In the genomic region with DNA sequence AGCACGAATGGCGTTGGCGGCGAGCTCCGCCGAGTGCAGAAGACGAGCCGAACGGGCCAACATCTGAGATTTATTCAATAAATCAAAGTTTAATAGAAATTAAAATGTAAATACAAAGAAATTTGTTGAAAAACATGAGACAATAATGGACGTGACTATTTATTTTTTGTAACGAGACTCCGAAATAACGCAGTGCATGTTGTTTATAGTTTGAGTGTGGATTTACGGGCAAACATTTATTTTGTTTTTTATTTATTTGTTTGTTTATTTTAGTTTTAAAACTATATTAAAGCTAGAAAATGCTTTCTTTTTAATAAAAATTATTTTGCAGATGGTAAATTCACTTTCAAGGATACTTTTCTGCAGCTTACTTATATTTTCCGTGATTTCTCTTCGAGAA, we compare ENCODE assay signal across 5 worm cellular contexts.
A peak's percentile ranks its signal among the peaks of the same experiment; 100 is the strongest.
TF ChIP-seq lines count a peak whose summit lies in the region.

TSS of gene sdhb-1 (minus strand) at position 63 of the 400 bp plus-strand sequence.
TSS of gene cup-15 (plus strand) at position 332 of the 400 bp plus-strand sequence.

TF ChIP-seq in whole organism, L1 larva, 84 proteins besides CTCF, POLR2A, EP300 and RAD21 (continues in another document):
- TF ChIP-seq dpl-1 (GFP tag; optimal IDR thresholded peaks at IDR 0.05; lab: Kevin White, UChicago) (peak in 2 of 3 experiments; percentile 0 to 46), fos-1 (tag; optimal IDR thresholded peaks at IDR 0.05; lab: Kevin White, UChicago) (no peak), ceh-90 (tag; optimal IDR thresholded peaks at IDR 0.05; lab: Kevin White, UChicago) (no peak), blmp-1 (tag; optimal IDR thresholded peaks at IDR 0.05; lab: Kevin White, UChicago) (peak; percentile 27), snpc-4 (tag; optimal IDR thresholded peaks at IDR 0.05; lab: Kevin White, UChicago) (no peak), snu-23 (GFP tag; optimal IDR thresholded peaks at IDR 0.05; lab: Kevin White, UChicago) (peak; percentile 1), nhr-71 (tag; optimal IDR thresholded peaks at IDR 0.05; lab: Kevin White, UChicago) (peak; percentile 31), isw-1 (GFP tag; IDR thresholded peaks at IDR 0.05; lab: Robert Waterston, UW) (no peak), lin-14 (GFP tag; optimal IDR thresholded peaks at IDR 0.05; lab: Kevin White, UChicago) (peak; percentile 27), lin-35 (GFP tag; optimal IDR thresholded peaks at IDR 0.05; lab: Kevin White, UChicago) (peak in 1 of 2 experiments; percentile 53), lsy-2 (tag; optimal IDR thresholded peaks at IDR 0.05; lab: Kevin White, UChicago) (peak; percentile 26 to 53), nhr-237 (tag; optimal IDR thresholded peaks at IDR 0.05; lab: Kevin White, UChicago) (no peak), ztf-4 (tag; optimal IDR thresholded peaks at IDR 0.05; lab: Kevin White, UChicago) (no peak), mdl-1 (tag; optimal IDR thresholded peaks at IDR 0.05; lab: Kevin White, UChicago) (no peak), ama-1 (optimal IDR thresholded peaks at IDR 0.05; lab: Kevin White, UChicago) (no peak), lir-3 (tag; optimal IDR thresholded peaks at IDR 0.05; lab: Kevin White, UChicago; ENCODE audit: poor library complexity) (no peak)

TF ChIP-seq in whole organism, L2 larva, 48 proteins besides CTCF, POLR2A, EP300 and RAD21:
- TF ChIP-seq ztf-4 (tag; optimal IDR thresholded peaks at IDR 0.05; lab: Kevin White, UChicago): no peak
- peak; percentile 57 for TF ChIP-seq unc-55 (GFP tag; optimal IDR thresholded peaks at IDR 0.05; lab: Kevin White, UChicago)
- TF ChIP-seq C34F6.9 (tag; optimal IDR thresholded peaks at IDR 0.05; lab: Kevin White, UChicago): peak; percentile 38
- peak in 1 of 2 experiments; percentile 47 for TF ChIP-seq lsy-2 (tag; optimal IDR thresholded peaks at IDR 0.05; lab: Kevin White, UChicago)
- TF ChIP-seq R02D3.7 (tag; optimal IDR thresholded peaks at IDR 0.05; lab: Kevin White, UChicago): peak; percentile 40

TF ChIP-seq in whole organism, L3 larva, 47 proteins besides CTCF, POLR2A, EP300 and RAD21:
- TF ChIP-seq elt-2 (tag; optimal IDR thresholded peaks at IDR 0.05; lab: Kevin White, UChicago): peak; percentile 9
- TF ChIP-seq daf-12 (tag; optimal IDR thresholded peaks at IDR 0.05; lab: Kevin White, UChicago): no peak
- peak; percentile 3 for TF ChIP-seq nfya-1 (tag; optimal IDR thresholded peaks at IDR 0.05; lab: Kevin White, UChicago; ENCODE audit: insufficient read depth)
- TF ChIP-seq pha-4 (tag; optimal IDR thresholded peaks at IDR 0.05; lab: Kevin White, UChicago): peak; percentile 79
- TF ChIP-seq R02D3.7 (tag; optimal IDR thresholded peaks at IDR 0.05; lab: Kevin White, UChicago): peak; percentile 75
- TF ChIP-seq hmg-11 (tag; optimal IDR thresholded peaks at IDR 0.05; lab: Kevin White, UChicago): peak; percentile 24

TF ChIP-seq in whole organism, L4 larva, 104 proteins besides CTCF, POLR2A, EP300 and RAD21:
- no peak for TF ChIP-seq unc-130 (GFP tag; optimal IDR thresholded peaks at IDR 0.05; lab: Kevin White, UChicago)
- peak in 1 of 2 experiments; percentile 88 for TF ChIP-seq hif-1 (tag; optimal IDR thresholded peaks at IDR 0.05; lab: Kevin White, UChicago)
- TF ChIP-seq nhr-77 (tag; optimal IDR thresholded peaks at IDR 0.05; lab: Kevin White, UChicago): peak; percentile 3
- TF ChIP-seq lin-15B (tag; optimal IDR thresholded peaks at IDR 0.05; lab: Kevin White, UChicago): no peak
- TF ChIP-seq hlh-30 (tag; optimal IDR thresholded peaks at IDR 0.05; lab: Kevin White, UChicago; ENCODE audit: insufficient read depth): peak; percentile 25
- no peak for TF ChIP-seq aly-2 (tag; optimal IDR thresholded peaks at IDR 0.05; lab: Kevin White, UChicago)
- TF ChIP-seq attf-4 (tag; optimal IDR thresholded peaks at IDR 0.05; lab: Kevin White, UChicago): no peak
- TF ChIP-seq lin-29 (GFP tag; IDR thresholded peaks at IDR 0.05; lab: Robert Waterston, UW): no peak
- TF ChIP-seq T20F7.1 (GFP tag; optimal IDR thresholded peaks at IDR 0.05; lab: Kevin White, UChicago): peak; percentile 91
- no peak for TF ChIP-seq D1046.2 (GFP tag; IDR thresholded peaks at IDR 0.05; lab: Robert Waterston, UW)
- TF ChIP-seq ZK337.2 (GFP tag; IDR thresholded peaks at IDR 0.05; lab: Robert Waterston, UW): no peak
- no peak for TF ChIP-seq zip-2 (tag; optimal IDR thresholded peaks at IDR 0.05; lab: Kevin White, UChicago)
- peak; percentile 73 for TF ChIP-seq Y48G9A.11 (GFP tag; IDR thresholded peaks at IDR 0.05; lab: Robert Waterston, UW)
- peak in 1 of 2 experiments; percentile 41 for TF ChIP-seq lsy-2 (tag; optimal IDR thresholded peaks at IDR 0.05; lab: Kevin White, UChicago)
- TF ChIP-seq dmd-9 (GFP tag; IDR thresholded peaks at IDR 0.05; lab: Robert Waterston, UW): no peak
- no peak for TF ChIP-seq daf-16 (GFP tag; optimal IDR thresholded peaks at IDR 0.05; lab: Kevin White, UChicago)
- peak; percentile 27 for TF ChIP-seq daf-16 (tag; optimal IDR thresholded peaks at IDR 0.05; lab: Kevin White, UChicago)
- TF ChIP-seq R02D3.7 (tag; optimal IDR thresholded peaks at IDR 0.05; lab: Kevin White, UChicago): peak; percentile 76
- TF ChIP-seq set-16 (GFP tag; IDR thresholded peaks at IDR 0.05; lab: Robert Waterston, UW): no peak
- no peak for TF ChIP-seq fkh-10 (GFP tag; optimal IDR thresholded peaks at IDR 0.05; lab: Kevin White, UChicago)
- TF ChIP-seq F44E2.7 (GFP tag; IDR thresholded peaks at IDR 0.05; lab: Robert Waterston, UW): no peak
- TF ChIP-seq mxl-2 (GFP tag; conservative IDR thresholded peaks at IDR 0.05; lab: Robert Waterston, UW): no peak
- TF ChIP-seq F37D6.2 (tag; optimal IDR thresholded peaks at IDR 0.05; lab: Kevin White, UChicago): no peak

TF ChIP-seq in whole organism, young adult, 124 proteins besides CTCF, POLR2A, EP300 and RAD21:
- TF ChIP-seq Y95B8A.8 (GFP tag; IDR thresholded peaks at IDR 0.05; lab: Robert Waterston, UW) (no peak), C06A6.2 (GFP tag; conservative IDR thresholded peaks at IDR 0.05; lab: Robert Waterston, UW) (no peak), attf-3 (GFP tag; conservative IDR thresholded peaks at IDR 0.05; lab: Robert Waterston, UW) (peak; percentile 87), F22D6.2 (tag; optimal IDR thresholded peaks at IDR 0.05; lab: Kevin White, UChicago) (no peak), sdz-38 (tag; optimal IDR thresholded peaks at IDR 0.05; lab: Kevin White, UChicago) (no peak), mel-28 (tag; optimal IDR thresholded peaks at IDR 0.05; lab: Kevin White, UChicago; ENCODE audit: borderline replicate concordance) (no peak), ets-4 (GFP tag; optimal IDR thresholded peaks at IDR 0.05; lab: Kevin White, UChicago) (no peak)
